Fruit fly (Drosophila melanogaster) whole organism, prepupa: ENCODE measurements around the gene mRpL15.

Source experiments
- CG10631 ChIP-seq: fragments of 200-800 bp; sonication (Bioruptor generic); optimal IDR thresholded peaks from 2 replicates; lab custom pipeline; 2016; ENCODE audit warnings: missing biosample characterization, missing genetic modification characterization
- CG10669 ChIP-seq: fragments of 200-800 bp; sonication (Bioruptor generic); optimal IDR thresholded peaks from 3 replicates; lab custom pipeline; 2018; ENCODE audit warnings: missing biosample characterization, mild to moderate bottlenecking, missing genetic modification characterization, moderate library complexity
- CG11902 ChIP-seq: fragments of 200-800 bp; sonication (Bioruptor generic); optimal IDR thresholded peaks from 3 replicates; lab custom pipeline; 2016; ENCODE audit warnings: missing biosample characterization, missing genetic modification characterization
- CG16779 ChIP-seq: fragments of 200-800 bp; sonication (Bioruptor generic); optimal IDR thresholded peaks from 3 replicates; lab custom pipeline; 2017; ENCODE audit warnings: missing biosample characterization, mild to moderate bottlenecking, missing genetic modification characterization
- CG31627 ChIP-seq: fragments of 200-800 bp; sonication (Bioruptor generic); optimal IDR thresholded peaks from 3 replicates; lab custom pipeline; 2016; ENCODE audit warnings: missing biosample characterization, missing genetic modification characterization
- Eip93F ChIP-seq: fragments of 200-800 bp; sonication (Bioruptor generic); optimal IDR thresholded peaks from 2 replicates; lab custom pipeline; 2016; ENCODE audit warnings: missing biosample characterization, mild to moderate bottlenecking, missing genetic modification characterization
- Lpt ChIP-seq: fragments of 200-800 bp; sonication (Bioruptor generic); optimal IDR thresholded peaks from 3 replicates; lab custom pipeline; 2016; ENCODE audit warnings: missing biosample characterization, missing genetic modification characterization
- Met ChIP-seq: fragments of 200-800 bp; sonication (Bioruptor generic); optimal IDR thresholded peaks from 3 replicates; lab custom pipeline; 2016; ENCODE audit warnings: missing biosample characterization, missing genetic modification characterization
- OdsH ChIP-seq: fragments of 200-800 bp; sonication (Bioruptor generic); optimal IDR thresholded peaks from 3 replicates; lab custom pipeline; 2016; ENCODE audit warnings: missing biosample characterization, missing genetic modification characterization
- achi ChIP-seq: fragments of 200-800 bp; sonication (Bioruptor generic); optimal IDR thresholded peaks from 3 replicates; lab custom pipeline; 2016; ENCODE audit warnings: missing biosample characterization, missing genetic modification characterization
- cyc ChIP-seq: fragments of 200-800 bp; sonication (Bioruptor generic); optimal IDR thresholded peaks from 3 replicates; lab custom pipeline; 2016; ENCODE audit warnings: missing biosample characterization, missing genetic modification characterization
- fd85E ChIP-seq: fragments of 200-800 bp; sonication (Bioruptor generic); optimal IDR thresholded peaks from 3 replicates; lab custom pipeline; 2016; ENCODE audit warnings: missing biosample characterization, missing genetic modification characterization
- ss ChIP-seq, 2 experiments: fragments of 200-800 bp; sonication (Bioruptor generic); optimal IDR thresholded peaks; 2 replicates in 1 of 2; 3 replicates in 1 of 2; lab custom pipeline; 2017 to 2018; ENCODE audit warnings: mild to moderate bottlenecking in 2 of 2, missing biosample characterization in 2 of 2, missing genetic modification characterization in 2 of 2, moderate library complexity in 1 of 2
- vri ChIP-seq: fragments of 200-800 bp; sonication (Bioruptor generic); optimal IDR thresholded peaks from 3 replicates; lab custom pipeline; 2016; ENCODE audit warnings: missing biosample characterization, mild to moderate bottlenecking, missing genetic modification characterization

dm6 chr3L:20385969-20386370, 50.0 kb downstream of the mRpL15 start:
- no peak for TF ChIP-seq CG10631 (GFP tag; lab: Kevin White, UChicago)
- TF ChIP-seq Eip93F (GFP tag; lab: Kevin White, UChicago), result no peak
- TF ChIP-seq Met (GFP tag; lab: Kevin White, UChicago), result no peak
- TF ChIP-seq achi (GFP tag; lab: Kevin White, UChicago), result no peak
- TF ChIP-seq OdsH, result no peak
- no peak for TF ChIP-seq CG31627 (GFP tag; lab: Kevin White, UChicago)
- TF ChIP-seq vri (GFP tag; lab: Kevin White, UChicago), result no peak
- TF ChIP-seq cyc (GFP tag; lab: Kevin White, UChicago), result no peak
- no peak for TF ChIP-seq Lpt
- no peak for TF ChIP-seq CG10669 (GFP tag; lab: Kevin White, UChicago)
- no peak for TF ChIP-seq CG16779
- no peak for TF ChIP-seq fd85E (GFP tag; lab: Kevin White, UChicago)
- TF ChIP-seq ss (GFP tag; optimal IDR thresholded peaks at IDR 0.05; lab: Kevin White, UChicago), result no peak
- TF ChIP-seq CG11902 (GFP tag; lab: Kevin White, UChicago), result no peak
